Worm (Caenorhabditis elegans): ENCODE measurements around the gene cdk-5.

The cdk-5 gene

ce11 chrIII:13439415-13439814, 26.7 kb downstream of the cdk-5 start, which contains the start of gene ciao-2B (continued):
- TF ChIP-seq lin-38 (GFP tag; IDR thresholded peaks at IDR 0.05) (peak; percentile 40; the same call in 1 of the 2 replicates), ZK337.2 (GFP tag; IDR thresholded peaks at IDR 0.05) (no peak), lsy-2 (tag; optimal IDR thresholded peaks at IDR 0.05) (peak in 1 of 2 experiments; percentile 69), attf-4 (tag; optimal IDR thresholded peaks at IDR 0.05) (no peak), nhr-77 (tag; optimal IDR thresholded peaks at IDR 0.05) (peak; percentile 7), hif-1 (tag; optimal IDR thresholded peaks at IDR 0.05) (peak in 1 of 2 experiments; percentile 64), mxl-2 (GFP tag; conservative IDR thresholded peaks at IDR 0.05) (no peak), daf-12 (tag; optimal IDR thresholded peaks at IDR 0.05) (no peak)

- TF ChIP-seq ceh-44 (GFP tag; IDR thresholded peaks at IDR 0.05) (no peak), ZK337.2 (GFP tag; IDR thresholded peaks at IDR 0.05) (no peak), lin-39 (tag; optimal IDR thresholded peaks at IDR 0.05) (no peak), mep-1 (tag; optimal IDR thresholded peaks at IDR 0.05) (no peak), daf-19 (GFP tag; conservative IDR thresholded peaks at IDR 0.05) (no peak), unc-130 (GFP tag; optimal IDR thresholded peaks at IDR 0.05) (no peak), set-16 (GFP tag; IDR thresholded peaks at IDR 0.05) (no peak)
These were observed 29.3 kb downstream of the cdk-5 start, which contains the start of gene F45G2.9 for ce11 chrIII:13436843-13437242. Gene F45G2.9, minus strand, starts transcription at chrIII:13436943.

ce11 chrIII:13435570-13435969, 30.6 kb downstream of the cdk-5 start, which contains the start of gene F45G2.8:
Gene F45G2.8, minus strand, starts transcription at chrIII:13435670.
- TF ChIP-seq fkh-10 (GFP tag; optimal IDR thresholded peaks at IDR 0.05) (no peak), dmd-8 (GFP tag; IDR thresholded peaks at IDR 0.05) (no peak), lin-15B (tag; optimal IDR thresholded peaks at IDR 0.05) (no peak), dve-1 (tag; optimal IDR thresholded peaks at IDR 0.05; ENCODE audit: insufficient read depth) (no peak), F44E2.7 (GFP tag; IDR thresholded peaks at IDR 0.05) (no peak), spr-3 (GFP tag; optimal IDR thresholded peaks at IDR 0.05) (no peak)

ce11 chrIII:13434404-13434803, 31.7 kb downstream of the cdk-5 start, which contains the start of gene F45G2.7:
Gene F45G2.7, minus strand, starts transcription at chrIII:13434504.
- no peak for TF ChIP-seq R02D3.7 (tag; optimal IDR thresholded peaks at IDR 0.05)
- TF ChIP-seq hlh-30 (tag; optimal IDR thresholded peaks at IDR 0.05; ENCODE audit: insufficient read depth): no peak
- no peak for TF ChIP-seq nhr-25 (tag; optimal IDR thresholded peaks at IDR 0.05; ENCODE audit: borderline replicate concordance, insufficient read depth)
- no peak for TF ChIP-seq zip-2 (tag; optimal IDR thresholded peaks at IDR 0.05)
- TF ChIP-seq mdt-29 (GFP tag; IDR thresholded peaks at IDR 0.05): no peak

ce11 chrIII:13430162-13430561, 36.0 kb downstream of the cdk-5 start, which contains the start of gene trf-1:
Gene trf-1, plus strand, starts transcription at chrIII:13430462.
- TF ChIP-seq rbr-2 (tag; optimal IDR thresholded peaks at IDR 0.05) (no peak), zfp-3 (GFP tag; conservative IDR thresholded peaks at IDR 0.05) (no peak), ceh-32 (tag; optimal IDR thresholded peaks at IDR 0.05; ENCODE audit: poor library complexity) (no peak), lin-38 (GFP tag; IDR thresholded peaks at IDR 0.05) (no peak), aha-1 (tag) (no peak), hif-1 (tag; optimal IDR thresholded peaks at IDR 0.05) (no peak)

DNA sequence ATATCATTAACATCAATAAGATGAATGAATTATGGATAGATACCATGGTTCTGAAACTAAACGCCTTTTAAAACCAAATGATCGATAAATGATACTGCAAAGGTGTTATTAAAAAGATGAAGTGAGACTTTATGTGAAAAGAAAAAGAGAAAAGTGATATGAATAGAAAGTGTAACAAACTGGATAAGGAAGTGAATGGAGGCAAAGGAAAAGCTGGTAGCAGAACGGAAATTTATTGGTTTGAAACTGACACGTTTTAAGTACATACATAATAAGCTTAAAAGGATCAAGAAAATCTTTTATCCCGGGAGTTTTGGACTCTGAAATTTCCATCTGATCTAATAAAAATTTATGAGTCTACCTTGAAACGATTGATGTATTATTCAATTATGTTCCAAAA, 36.5 kb downstream of the cdk-5 start, which contains the start of gene bli-5:
TSS of gene bli-5 (minus strand) at position 101 of the 400 bp plus-strand sequence.
- no peak for TF ChIP-seq set-16 (GFP tag; IDR thresholded peaks at IDR 0.05)
- no peak for TF ChIP-seq nhr-10 (tag; optimal IDR thresholded peaks at IDR 0.05)
- no peak for TF ChIP-seq hlh-30 (tag; optimal IDR thresholded peaks at IDR 0.05; ENCODE audit: insufficient read depth)
- TF ChIP-seq nhr-77 (tag; optimal IDR thresholded peaks at IDR 0.05): no peak
- TF ChIP-seq ceh-32 (tag; optimal IDR thresholded peaks at IDR 0.05; ENCODE audit: poor library complexity): no peak
- TF ChIP-seq Y105C5A.15 (GFP tag; IDR thresholded peaks at IDR 0.05): no peak
- TF ChIP-seq R02D3.7 (tag; optimal IDR thresholded peaks at IDR 0.05): no peak
- TF ChIP-seq rbr-2 (tag; optimal IDR thresholded peaks at IDR 0.05): no peak
- TF ChIP-seq F37D6.2 (tag; optimal IDR thresholded peaks at IDR 0.05): no peak
- no peak for TF ChIP-seq tag-97 (GFP tag; IDR thresholded peaks at IDR 0.05)
- TF ChIP-seq zip-11 (GFP tag; IDR thresholded peaks at IDR 0.05): no peak
- TF ChIP-seq Y5F2A.4 (GFP tag; optimal IDR thresholded peaks at IDR 0.05): no peak
- no peak for TF ChIP-seq nhr-28 (tag; optimal IDR thresholded peaks at IDR 0.05)
- no peak for TF ChIP-seq pha-4 (GFP tag; IDR thresholded peaks at IDR 0.05)
- TF ChIP-seq pha-4 (tag; optimal IDR thresholded peaks at IDR 0.05): no peak
- no peak for TF ChIP-seq madf-5 (GFP tag; IDR thresholded peaks at IDR 0.05)
- TF ChIP-seq lin-39 (tag; optimal IDR thresholded peaks at IDR 0.05): no peak
- no peak for TF ChIP-seq unc-39 (tag; optimal IDR thresholded peaks at IDR 0.05)
- no peak for TF ChIP-seq fos-1 (tag; optimal IDR thresholded peaks at IDR 0.05)
- TF ChIP-seq cey-2 (tag; optimal IDR thresholded peaks at IDR 0.05; ENCODE audit: borderline replicate concordance, insufficient read depth): no peak

Measured in whole organism, L4 larva.